Worm (Caenorhabditis elegans) whole organism, midembryonic: ENCODE measurements around the gene hlh-30.

ENCODE experiments used
- T22C8.4 ChIP-seq: fragments of 200-800 bp; sonication (Bioruptor generic); IDR thresholded peaks from 2 replicates; pipeline ENCODE4 v1.3.6; 2022; ENCODE audit warnings: missing genetic modification characterization, missing compliant biosample characterization
- cog-1 ChIP-seq: sonication (generic microtip); optimal IDR thresholded peaks from 2 replicates; lab custom pipeline; 2016; ENCODE audit warnings: missing genetic modification characterization, missing compliant biosample characterization
- flt-1 ChIP-seq: fragments of 200-800 bp; sonication (Bioruptor generic); IDR thresholded peaks from 2 replicates; pipeline ENCODE4 v1.3.6; 2022; ENCODE audit warnings: missing genetic modification characterization, missing compliant biosample characterization
- klf-2 ChIP-seq: fragments of 200-800 bp; sonication (Bioruptor generic); conservative IDR thresholded peaks from 2 replicates; pipeline ENCODE4 v1.3.6; 2022; ENCODE audit warnings: missing genetic modification reagents, missing genetic modification characterization, missing compliant biosample characterization
- med-1 ChIP-seq: sonication (generic microtip); optimal IDR thresholded peaks from 2 replicates; lab custom pipeline; 2017; ENCODE audit warnings: missing genetic modification characterization, mild to moderate bottlenecking, missing compliant biosample characterization, antibody characterized with exemption, missing genetic modification reagents; ENCODE audit not compliant: insufficient read depth
- ref-1 ChIP-seq: fragments of 200-800 bp; sonication (Bioruptor generic); conservative IDR thresholded peaks from 2 replicates; pipeline ENCODE4 v1.3.6; 2022; ENCODE audit warnings: missing genetic modification reagents, missing genetic modification characterization, missing compliant biosample characterization
- tab-1 ChIP-seq: fragments of 200-800 bp; sonication (Bioruptor generic); IDR thresholded peaks from 2 replicates; pipeline ENCODE4 v1.3.6; 2022; ENCODE audit warnings: missing genetic modification characterization, missing compliant biosample characterization
- ztf-23 ChIP-seq: fragments of 200-800 bp; sonication (Bioruptor generic); IDR thresholded peaks from 2 replicates; pipeline ENCODE4 v1.3.6; 2022; ENCODE audit warnings: missing genetic modification reagents, missing genetic modification characterization, missing compliant biosample characterization
- ztf-29 ChIP-seq: fragments of 200-800 bp; sonication (Bioruptor generic); IDR thresholded peaks from 2 replicates; pipeline ENCODE4 v1.3.6; 2022; ENCODE audit warnings: missing genetic modification reagents, missing genetic modification characterization, missing compliant biosample characterization

hlh-30 gene

ce11 chrIV:4008440-4008839 is 26.3 kb downstream of the hlh-30 start:
- TF ChIP-seq ref-1 (GFP tag; lab: Robert Waterston, UW), result no peak
- no peak for TF ChIP-seq flt-1 (GFP tag; lab: Robert Waterston, UW)
- TF ChIP-seq ztf-23 (GFP tag; lab: Robert Waterston, UW), result no peak
- no peak for TF ChIP-seq med-1
- TF ChIP-seq tab-1 (GFP tag; lab: Robert Waterston, UW), result no peak
- no peak for TF ChIP-seq cog-1
- TF ChIP-seq ztf-29, result no peak
- TF ChIP-seq klf-2, result no peak
- TF ChIP-seq T22C8.4 (GFP tag; lab: Robert Waterston, UW), result no peak

- TF ChIP-seq ztf-23 (GFP tag; lab: Robert Waterston, UW) (peak; percentile 14; the same call in 1 of the 2 replicates), T22C8.4 (GFP tag; lab: Robert Waterston, UW) (no peak), tab-1 (GFP tag; lab: Robert Waterston, UW) (no peak), klf-2 (no peak)
Measured at ce11 chrIV:4007697-4008096, 27.1 kb downstream of the hlh-30 start, which contains the start of gene W02C12.2. Gene W02C12.2 (minus strand): TSS chrIV:4007973.

DNA sequence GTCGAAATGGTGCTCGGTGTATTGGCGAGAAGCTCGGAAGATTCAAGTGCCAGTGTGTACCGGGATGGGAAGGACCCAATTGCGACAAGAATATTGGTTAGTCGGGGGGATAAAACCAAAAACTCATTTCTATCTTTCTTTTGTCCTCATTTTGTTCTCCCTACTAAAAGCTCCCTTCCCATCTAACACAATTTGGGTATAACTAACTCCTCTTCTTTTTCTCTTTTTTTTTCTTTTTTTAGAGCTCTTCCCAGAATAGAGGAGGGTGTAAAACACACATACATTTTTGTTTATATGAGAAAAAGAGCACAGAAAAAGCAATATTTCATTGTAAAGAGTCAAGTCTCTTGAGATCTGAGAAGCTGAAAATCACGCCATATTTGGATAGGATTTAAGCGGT is 29.6 kb downstream of the hlh-30 start:
- TF ChIP-seq ztf-29 (no peak), klf-2 (no peak), cog-1 (no peak), tab-1 (GFP tag; lab: Robert Waterston, UW) (no peak), ref-1 (GFP tag; lab: Robert Waterston, UW) (no peak), ztf-23 (GFP tag; lab: Robert Waterston, UW) (no peak), med-1 (no peak), T22C8.4 (GFP tag; lab: Robert Waterston, UW) (no peak), flt-1 (GFP tag; lab: Robert Waterston, UW) (no peak)

- TF ChIP-seq klf-2 (no peak), T22C8.4 (GFP tag; lab: Robert Waterston, UW) (no peak), flt-1 (GFP tag; lab: Robert Waterston, UW) (no peak)
Measured at ce11 chrIV:4004221-4004620, 30.5 kb downstream of the hlh-30 start.

- TF ChIP-seq tab-1 (GFP tag; lab: Robert Waterston, UW) (no peak), T22C8.4 (GFP tag; lab: Robert Waterston, UW) (no peak), klf-2 (no peak), ztf-29 (no peak), cog-1 (no peak), med-1 (no peak), ztf-23 (GFP tag; lab: Robert Waterston, UW) (no peak), flt-1 (GFP tag; lab: Robert Waterston, UW) (no peak), ref-1 (GFP tag; lab: Robert Waterston, UW) (no peak)
Measured at ce11 chrIV:3999662-4000061, 35.1 kb downstream of the hlh-30 start.

ce11 chrIV:3998517-3998916 is 36.2 kb downstream of the hlh-30 start, which contains the start of gene F47C12.8:
Gene F47C12.8 (minus strand): TSS chrIV:3998617.
- TF ChIP-seq cog-1 (no peak), med-1 (no peak), klf-2 (no peak), tab-1 (GFP tag; lab: Robert Waterston, UW) (no peak), ztf-29 (no peak), flt-1 (GFP tag; lab: Robert Waterston, UW) (no peak), T22C8.4 (GFP tag; lab: Robert Waterston, UW) (no peak), ref-1 (GFP tag; lab: Robert Waterston, UW) (no peak), ztf-23 (GFP tag; lab: Robert Waterston, UW) (no peak)

ce11 chrIV:3995384-3995783 is 39.4 kb downstream of the hlh-30 start, which contains the start of gene F47C12.7:
Gene F47C12.7 (minus strand): TSS chrIV:3995484.
- no peak for TF ChIP-seq med-1
- TF ChIP-seq cog-1, result no peak
- TF ChIP-seq flt-1 (GFP tag; lab: Robert Waterston, UW), result no peak
- TF ChIP-seq tab-1 (GFP tag; lab: Robert Waterston, UW), result no peak
- no peak for TF ChIP-seq T22C8.4 (GFP tag; lab: Robert Waterston, UW)
- no peak for TF ChIP-seq klf-2

DNA sequence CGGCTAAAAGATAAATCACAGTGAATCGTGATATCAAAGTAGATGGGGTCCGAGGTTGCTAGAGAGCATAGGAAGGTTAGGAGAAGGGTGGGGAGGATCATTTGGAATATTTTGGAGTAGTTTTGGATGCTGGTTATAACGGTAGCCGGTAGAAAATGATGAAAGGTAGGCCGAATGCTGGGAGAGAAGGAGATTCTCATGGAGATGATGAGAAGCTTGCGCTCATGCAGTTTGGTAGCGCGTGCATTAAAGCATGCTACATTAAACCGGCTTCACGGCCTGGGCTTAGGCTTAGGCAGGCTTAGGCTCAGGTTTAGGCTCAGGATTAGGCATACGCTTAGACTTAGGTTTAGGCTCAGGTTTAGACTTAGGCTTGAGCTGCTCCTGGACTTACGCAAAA is 40.4 kb downstream of the hlh-30 start, which contains the start of gene F47C12.13:
F47C12.13 (minus strand) TSS at position 101 of the 400 bp plus-strand sequence.
- TF ChIP-seq T22C8.4 (GFP tag; lab: Robert Waterston, UW) (no peak), tab-1 (GFP tag; lab: Robert Waterston, UW) (no peak), ztf-29 (no peak), ref-1 (GFP tag; lab: Robert Waterston, UW) (no peak), klf-2 (no peak), med-1 (no peak), ztf-23 (GFP tag; lab: Robert Waterston, UW) (no peak), cog-1 (no peak), flt-1 (GFP tag; lab: Robert Waterston, UW) (no peak)

ce11 chrIV:3993292-3993691 is 41.5 kb downstream of the hlh-30 start, which contains the start of gene F47C12.6:
Gene F47C12.6 (minus strand): TSS chrIV:3993392.
- no peak for TF ChIP-seq tab-1 (GFP tag; lab: Robert Waterston, UW)
- TF ChIP-seq ztf-29, result no peak
- TF ChIP-seq klf-2, result no peak

ce11 chrIV:3988638-3989152 is 46.1 kb downstream of the hlh-30 start, which contains the start of gene clec-78:
Gene clec-78 (plus strand): TSS chrIV:3989102.
- TF ChIP-seq flt-1 (GFP tag; lab: Robert Waterston, UW), result no peak
- no peak for TF ChIP-seq ztf-23 (GFP tag; lab: Robert Waterston, UW)
- no peak for TF ChIP-seq tab-1 (GFP tag; lab: Robert Waterston, UW)
- TF ChIP-seq klf-2, result no peak
- no peak for TF ChIP-seq ztf-29
- no peak for TF ChIP-seq T22C8.4 (GFP tag; lab: Robert Waterston, UW)
- no peak for TF ChIP-seq ref-1 (GFP tag; lab: Robert Waterston, UW)
- no peak for TF ChIP-seq cog-1
- TF ChIP-seq med-1, result no peak

DNA sequence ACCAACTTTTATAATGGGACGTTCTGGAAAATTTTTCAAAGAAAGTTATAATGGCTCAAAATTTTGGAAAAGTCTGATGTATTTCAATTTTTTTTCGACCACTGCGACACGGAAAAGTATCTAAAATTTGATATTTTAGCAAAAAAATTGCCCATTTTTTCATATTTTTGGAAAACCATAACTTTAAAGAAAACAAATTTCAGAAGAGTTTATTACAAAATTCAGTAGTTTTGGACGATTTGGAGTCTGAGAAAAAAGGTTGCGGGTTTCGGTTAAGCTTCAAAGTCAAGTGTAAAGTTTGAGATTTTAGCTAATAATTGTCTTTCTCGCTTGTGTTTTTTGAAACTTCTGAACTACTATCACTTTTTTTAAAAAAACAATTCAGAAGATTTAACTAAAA is 46.6 kb downstream of the hlh-30 start:
- TF ChIP-seq flt-1 (GFP tag; lab: Robert Waterston, UW) (no peak), ref-1 (GFP tag; lab: Robert Waterston, UW) (no peak), tab-1 (GFP tag; lab: Robert Waterston, UW) (no peak), klf-2 (no peak), T22C8.4 (GFP tag; lab: Robert Waterston, UW) (no peak), ztf-29 (no peak), ztf-23 (GFP tag; lab: Robert Waterston, UW) (no peak), cog-1 (no peak), med-1 (no peak)
